Worm (Caenorhabditis elegans) whole organism, early embryonic: ENCODE results near the gene hpo-10.

ENCODE experiments used
- B0310.2 ChIP-seq: sonication (generic microtip); optimal IDR thresholded peaks from 2 replicates; lab custom pipeline; 2016; ENCODE audit warnings: mild to moderate bottlenecking, missing genetic modification characterization, missing compliant biosample characterization
- F13C5.2 ChIP-seq: sonication (generic microtip); optimal IDR thresholded peaks from 2 replicates; lab custom pipeline; 2017; ENCODE audit warnings: mild to moderate bottlenecking, missing genetic modification characterization, inconsistent platforms, missing compliant biosample characterization
- aly-1 ChIP-seq: sonication (generic microtip); optimal IDR thresholded peaks from 2 replicates; lab custom pipeline; 2016; ENCODE audit warnings: missing genetic modification characterization, missing compliant biosample characterization
- ama-1 ChIP-seq: fragments of 150-350 bp; optimal IDR thresholded peaks from 2 replicates; lab custom pipeline; 2014
- ceh-13 ChIP-seq: fragments of 200-800 bp; sonication (Bioruptor generic); optimal IDR thresholded peaks from 2 replicates; lab custom pipeline; 2018; ENCODE audit warnings: mild to moderate bottlenecking, missing genetic modification characterization, missing compliant biosample characterization
- ceh-36 ChIP-seq: sonication (generic microtip); optimal IDR thresholded peaks from 2 replicates; lab custom pipeline; 2016; ENCODE audit warnings: missing genetic modification characterization, inconsistent platforms, missing compliant biosample characterization
- ets-7 ChIP-seq: sonication (generic microtip); optimal IDR thresholded peaks from 2 replicates; lab custom pipeline; 2016; ENCODE audit warnings: missing genotype, missing genetic modification characterization, missing compliant biosample characterization
- flt-1 ChIP-seq: fragments of 200-800 bp; sonication (Bioruptor generic); IDR thresholded peaks from 2 replicates; pipeline ENCODE4 v1.3.6; 2022; ENCODE audit warnings: missing genetic modification characterization, missing compliant biosample characterization
- hmbx-1 ChIP-seq: sonication (generic microtip); optimal IDR thresholded peaks from 2 replicates; lab custom pipeline; 2016; ENCODE audit warnings: mild to moderate bottlenecking, missing genetic modification characterization, missing compliant biosample characterization
- hmg-4 ChIP-seq: fragments of 200-800 bp; sonication (Bioruptor generic); optimal IDR thresholded peaks from 2 replicates; lab custom pipeline; 2018; ENCODE audit warnings: mild to moderate bottlenecking, missing genetic modification characterization, missing compliant biosample characterization
- hnd-1 ChIP-seq: sonication (generic microtip); optimal IDR thresholded peaks from 2 replicates; lab custom pipeline; 2016; ENCODE audit warnings: missing genetic modification characterization, missing compliant biosample characterization
- pes-1 ChIP-seq: fragments of 200-800 bp; sonication (Bioruptor generic); IDR thresholded peaks from 2 replicates; pipeline ENCODE4 v1.3.6; 2022; ENCODE audit warnings: missing genetic modification reagents, missing genetic modification characterization, missing compliant biosample characterization
- scrt-1 ChIP-seq: fragments of 200-800 bp; sonication (Bioruptor generic); IDR thresholded peaks from 2 replicates; pipeline ENCODE4 v1.3.6; 2022; ENCODE audit warnings: missing genetic modification characterization, missing compliant biosample characterization
- sea-1 ChIP-seq: fragments of 200-800 bp; sonication (Bioruptor generic); conservative IDR thresholded peaks from 2 replicates; pipeline ENCODE4 v1.3.6; 2022; ENCODE audit warnings: missing genetic modification characterization, missing compliant biosample characterization
- tbx-11 ChIP-seq: fragments of 200-800 bp; sonication (Bioruptor generic); IDR thresholded peaks from 2 replicates; pipeline ENCODE4 v1.3.6; 2022; ENCODE audit warnings: missing genetic modification characterization, missing compliant biosample characterization
- tbx-37 ChIP-seq: fragments of 200-800 bp; sonication (Bioruptor generic); conservative IDR thresholded peaks from 2 replicates; pipeline ENCODE4 v1.3.6; 2022; ENCODE audit warnings: missing genetic modification reagents, missing genetic modification characterization, missing compliant biosample characterization
- tra-4 ChIP-seq: sonication (generic microtip); optimal IDR thresholded peaks from 2 replicates; lab custom pipeline; 2017; ENCODE audit warnings: missing genetic modification characterization, missing compliant biosample characterization

The hpo-10 gene

DNA sequence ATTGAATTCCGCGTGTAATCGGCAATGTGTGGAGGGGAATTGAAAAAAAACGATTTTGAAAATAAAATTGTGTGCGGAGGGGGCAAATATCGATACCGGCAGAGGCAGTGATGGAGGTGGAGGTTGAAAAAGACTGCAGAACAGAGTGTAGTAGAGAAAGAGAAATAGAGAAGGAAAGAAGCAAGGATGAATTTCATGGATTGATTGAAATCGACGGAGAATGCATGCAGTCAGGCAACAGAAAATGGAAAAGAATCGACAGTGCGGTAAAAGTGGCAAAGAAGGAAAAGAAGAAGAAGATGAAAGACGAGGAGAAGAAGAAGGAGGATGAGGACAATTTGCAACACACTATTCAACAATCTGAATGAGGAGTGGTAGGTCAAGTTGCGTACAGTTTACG is 42.5 kb upstream of the hpo-10 start, which contains the start of gene W04D12.1:
TSS of gene W04D12.1 (plus strand) at position 111 of the 400 bp plus-strand sequence.
- TF ChIP-seq tbx-37 (GFP tag; lab: Robert Waterston, UW): no peak
- no peak for TF ChIP-seq hnd-1 (tag; lab: Kevin White, UChicago)

DNA sequence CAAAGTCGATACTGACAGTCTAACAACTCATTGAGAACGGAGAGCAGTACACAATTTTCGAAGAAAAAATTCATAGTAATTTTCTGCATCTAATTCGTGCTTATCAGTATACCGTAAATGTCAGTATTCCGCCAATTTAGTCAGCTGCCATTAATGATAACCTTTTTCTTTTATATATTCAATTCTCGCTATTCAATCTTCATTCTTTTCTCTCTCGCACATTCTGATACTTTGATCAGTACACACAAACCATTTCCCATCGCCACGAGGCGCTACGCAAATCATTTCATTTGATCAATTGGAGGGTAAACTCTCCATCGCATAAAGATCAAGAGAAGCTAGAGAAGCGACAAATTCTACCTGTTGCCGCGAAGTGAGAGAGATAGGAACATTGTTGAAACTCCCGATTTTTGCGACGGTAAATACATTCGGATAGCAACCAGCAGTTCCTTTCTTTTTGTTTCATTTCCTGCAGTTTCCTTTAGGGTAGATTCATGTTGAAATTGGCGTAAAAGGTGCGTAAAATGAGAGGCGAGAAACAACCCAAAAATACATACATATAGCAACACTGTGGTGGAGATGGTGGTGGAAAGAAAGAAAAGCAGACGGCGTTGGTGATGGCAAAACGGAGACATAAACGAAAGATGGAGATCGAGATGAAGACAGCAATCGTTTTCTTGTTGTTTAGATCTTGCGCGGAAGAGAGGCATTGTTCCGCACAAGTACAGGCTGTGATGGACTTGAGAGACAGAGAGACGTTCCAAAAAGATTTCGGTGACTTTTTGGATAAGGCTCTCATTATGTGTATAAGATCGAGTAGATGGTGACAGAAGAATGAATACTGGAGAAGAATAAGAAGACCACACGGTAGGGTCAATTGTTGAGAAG is 40.9 kb upstream of the hpo-10 start:
- TF ChIP-seq ama-1 (no peak), hnd-1 (tag; lab: Kevin White, UChicago) (no peak), hmg-4 (GFP tag; lab: Kevin White, UChicago) (no peak), B0310.2 (tag; lab: Kevin White, UChicago) (no peak), hmbx-1 (no peak), tbx-37 (GFP tag; lab: Robert Waterston, UW) (no peak), scrt-1 (no peak), ceh-36 (tag; lab: Kevin White, UChicago) (no peak), tra-4 (no peak), aly-1 (tag; lab: Kevin White, UChicago) (no peak), tbx-11 (GFP tag; lab: Robert Waterston, UW) (no peak), pes-1 (no peak), ceh-13 (GFP tag; lab: Kevin White, UChicago) (no peak), flt-1 (no peak), F13C5.2 (tag; lab: Kevin White, UChicago) (no peak), ets-7 (tag; lab: Kevin White, UChicago) (no peak), sea-1 (GFP tag; lab: Robert Waterston, UW) (no peak)

DNA sequence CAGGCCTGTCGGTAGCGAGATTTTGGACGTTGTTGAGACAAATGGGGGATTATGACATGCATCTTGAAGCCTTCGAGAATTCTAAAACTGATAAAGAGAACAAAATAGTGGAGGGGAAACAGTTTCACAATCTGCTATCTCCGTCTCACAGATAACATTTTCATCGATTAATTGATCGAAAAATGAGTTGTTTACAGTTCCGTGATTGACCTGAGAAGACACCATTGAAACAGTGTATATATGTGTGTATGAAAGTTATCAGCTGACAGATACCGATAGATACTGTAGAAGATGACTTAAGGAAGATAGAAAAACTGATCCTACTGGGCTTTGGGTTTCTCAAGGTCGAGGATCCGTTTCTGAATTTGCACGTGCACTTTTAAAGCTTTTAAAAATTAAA is 40.1 kb upstream of the hpo-10 start:
- TF ChIP-seq ama-1: no peak
- TF ChIP-seq hnd-1 (tag; lab: Kevin White, UChicago): no peak
- no peak for TF ChIP-seq B0310.2 (tag; lab: Kevin White, UChicago)
- no peak for TF ChIP-seq pes-1
- no peak for TF ChIP-seq hmbx-1

DNA sequence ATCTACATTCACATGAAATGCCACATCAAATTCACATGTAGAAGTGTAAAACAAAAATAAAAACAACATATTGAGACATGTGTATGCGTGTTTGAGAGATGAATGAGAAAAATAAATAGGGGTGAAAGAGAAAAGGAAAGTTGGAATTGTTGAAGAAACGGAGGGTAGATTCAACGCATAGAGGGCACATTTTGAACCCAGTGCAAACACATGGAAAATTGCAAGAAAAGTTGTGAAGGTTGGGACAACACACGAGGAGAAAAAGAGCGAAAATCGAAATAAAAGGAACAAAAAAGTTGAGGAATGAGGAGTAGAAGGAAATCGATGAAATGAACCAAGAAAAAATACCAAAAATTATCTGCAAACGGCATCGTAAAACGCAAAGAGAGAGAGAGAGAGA is 39.7 kb upstream of the hpo-10 start:
- TF ChIP-seq tbx-11 (GFP tag; lab: Robert Waterston, UW): no peak
- TF ChIP-seq scrt-1: no peak
- TF ChIP-seq hnd-1 (tag; lab: Kevin White, UChicago): no peak
- no peak for TF ChIP-seq tra-4
- TF ChIP-seq B0310.2 (tag; lab: Kevin White, UChicago): no peak

DNA sequence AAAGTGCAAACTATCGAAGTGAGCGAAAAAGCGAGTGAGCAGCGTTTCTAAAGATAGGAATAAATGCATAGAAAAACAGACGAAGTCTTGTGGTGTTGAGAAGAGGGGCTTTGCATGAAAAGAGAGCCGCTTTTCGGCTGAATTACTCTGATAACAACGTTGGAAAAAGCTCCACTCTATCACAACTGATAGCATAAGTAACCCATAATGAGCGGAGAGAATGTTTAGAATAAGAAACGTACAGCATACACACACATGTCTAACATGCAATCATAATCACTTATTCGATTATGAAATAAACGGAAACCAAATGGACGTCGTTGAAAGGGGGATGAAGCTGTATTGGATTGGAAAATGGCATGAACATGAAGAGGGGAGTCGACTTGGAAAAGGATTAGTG is 39.0 kb upstream of the hpo-10 start:
- no peak for TF ChIP-seq ama-1
- TF ChIP-seq tbx-37 (GFP tag; lab: Robert Waterston, UW): no peak
- TF ChIP-seq hnd-1 (tag; lab: Kevin White, UChicago): no peak
- TF ChIP-seq aly-1 (tag; lab: Kevin White, UChicago): no peak
- no peak for TF ChIP-seq ceh-36 (tag; lab: Kevin White, UChicago)
- TF ChIP-seq scrt-1: no peak
- TF ChIP-seq hmg-4 (GFP tag; lab: Kevin White, UChicago): no peak
- no peak for TF ChIP-seq sea-1 (GFP tag; lab: Robert Waterston, UW)
- TF ChIP-seq tra-4: no peak
- no peak for TF ChIP-seq ets-7 (tag; lab: Kevin White, UChicago)
- no peak for TF ChIP-seq pes-1
- TF ChIP-seq ceh-13 (GFP tag; lab: Kevin White, UChicago): no peak
- TF ChIP-seq hmbx-1: no peak
- TF ChIP-seq B0310.2 (tag; lab: Kevin White, UChicago): no peak
- TF ChIP-seq tbx-11 (GFP tag; lab: Robert Waterston, UW): no peak
- no peak for TF ChIP-seq F13C5.2 (tag; lab: Kevin White, UChicago)
- no peak for TF ChIP-seq flt-1

DNA sequence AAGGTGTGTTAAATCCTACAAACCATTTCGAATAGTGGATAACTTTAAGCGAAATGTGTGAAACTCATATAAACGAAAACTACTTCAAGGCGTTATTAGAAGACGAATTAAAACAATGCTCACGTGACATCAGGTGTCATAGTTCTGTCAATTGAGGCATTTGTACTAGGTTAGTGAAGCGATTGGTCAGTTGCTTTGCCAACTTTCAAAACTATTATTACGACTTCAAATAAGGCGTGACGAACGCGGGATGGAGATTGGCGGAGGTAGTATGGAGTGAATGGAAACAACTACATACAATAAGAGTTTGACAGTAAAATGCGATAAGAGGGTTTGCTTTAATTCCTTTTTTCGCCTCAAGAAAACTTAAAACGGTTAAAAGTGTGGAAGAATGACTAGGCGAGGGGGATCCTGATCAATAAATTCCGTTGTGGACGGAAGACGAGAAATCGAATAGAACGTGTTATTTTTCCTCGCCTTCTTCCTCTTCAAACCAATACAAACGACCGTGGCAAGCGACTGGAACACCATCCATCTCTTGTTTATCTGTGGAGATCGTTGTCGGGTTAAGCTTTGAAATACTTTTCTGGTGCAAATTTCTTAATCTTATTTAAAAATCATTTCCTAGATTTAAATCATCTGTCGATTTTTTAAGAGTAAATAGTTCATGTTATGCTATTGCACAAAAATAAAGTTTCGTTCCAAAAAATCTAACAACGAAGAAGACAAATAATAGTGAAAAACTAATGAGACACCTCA is 38.3 kb upstream of the hpo-10 start:
- TF ChIP-seq flt-1 (no peak), F13C5.2 (tag; lab: Kevin White, UChicago) (no peak), ets-7 (tag; lab: Kevin White, UChicago) (no peak), sea-1 (GFP tag; lab: Robert Waterston, UW) (no peak), scrt-1 (no peak), hmbx-1 (no peak), hnd-1 (tag; lab: Kevin White, UChicago) (no peak), pes-1 (no peak)

DNA sequence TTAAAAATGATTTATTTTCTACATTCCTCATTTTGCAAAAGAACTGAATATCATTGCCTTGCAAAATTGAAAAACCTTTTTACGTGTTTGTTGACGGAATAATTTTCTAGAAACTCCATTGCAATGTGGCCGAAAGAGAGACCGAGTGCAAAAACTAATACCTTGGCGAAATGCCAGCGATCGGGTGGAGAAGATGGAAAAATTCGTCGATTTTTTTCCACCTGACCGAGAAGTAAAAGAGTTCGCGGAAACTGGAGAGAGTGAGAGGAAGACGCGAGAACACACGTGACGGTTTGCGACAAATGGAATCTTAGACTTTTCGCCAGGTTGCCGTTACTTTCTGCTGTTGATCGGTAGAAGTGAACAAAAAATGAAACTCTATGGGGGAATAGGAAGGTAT is 37.6 kb upstream of the hpo-10 start:
- TF ChIP-seq hmbx-1: no peak
- TF ChIP-seq scrt-1: no peak
- no peak for TF ChIP-seq tra-4
- TF ChIP-seq tbx-11 (GFP tag; lab: Robert Waterston, UW): no peak
- TF ChIP-seq hnd-1 (tag; lab: Kevin White, UChicago): no peak
- TF ChIP-seq hmg-4 (GFP tag; lab: Kevin White, UChicago): no peak
- TF ChIP-seq flt-1: no peak
- no peak for TF ChIP-seq aly-1 (tag; lab: Kevin White, UChicago)
- no peak for TF ChIP-seq pes-1
- TF ChIP-seq ceh-36 (tag; lab: Kevin White, UChicago): no peak
- no peak for TF ChIP-seq ama-1
- no peak for TF ChIP-seq tbx-37 (GFP tag; lab: Robert Waterston, UW)
- TF ChIP-seq F13C5.2 (tag; lab: Kevin White, UChicago): no peak
- no peak for TF ChIP-seq sea-1 (GFP tag; lab: Robert Waterston, UW)
- TF ChIP-seq ceh-13 (GFP tag; lab: Kevin White, UChicago): no peak
